Fruit fly (Drosophila melanogaster) S2 (cell line): ENCODE results near the gene ato.

Experiments used
- CG8478 ChIP-seq: fragments of >200 bp; optimal IDR thresholded peaks from 2 replicates; lab custom pipeline; 2018
- CTCF ChIP-seq, 2 experiments: fragments of >200 bp; optimal IDR thresholded peaks; 2 replicates each; lab custom pipeline; 2018

Gene ato

DNA sequence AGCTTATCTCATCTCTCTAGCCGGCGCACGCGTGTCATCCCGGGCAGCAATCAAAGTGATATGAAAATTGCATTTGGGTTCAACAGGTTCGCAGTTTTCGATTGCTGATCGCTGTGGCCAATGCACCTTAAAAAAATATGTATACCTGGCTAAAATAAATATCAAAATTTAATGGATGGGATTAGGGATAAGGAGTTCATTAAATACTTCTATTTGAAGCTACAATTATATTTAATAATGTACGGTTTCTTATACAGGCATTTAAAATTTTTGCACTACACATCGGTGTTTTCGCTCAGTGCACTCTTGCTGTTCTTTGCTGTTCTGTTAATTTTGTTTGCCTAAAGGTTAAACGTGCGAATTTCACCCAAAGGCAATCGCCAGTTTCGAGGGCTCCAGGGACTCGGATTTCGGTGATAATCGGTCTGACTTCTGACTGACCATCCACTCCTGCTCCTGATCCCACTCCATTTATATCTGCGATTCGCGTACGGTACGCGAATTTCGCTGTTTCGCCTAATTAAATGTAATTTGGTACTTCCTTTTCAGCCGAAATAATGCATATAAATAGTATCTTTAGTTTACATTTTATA is 5.2 kb upstream of the ato start:
- no peak for TF ChIP-seq CG8478 (lab: Kevin White, UChicago)
- TF ChIP-seq CTCF (optimal IDR thresholded peaks at IDR 0.05; lab: Kevin White, UChicago): no peak

DNA sequence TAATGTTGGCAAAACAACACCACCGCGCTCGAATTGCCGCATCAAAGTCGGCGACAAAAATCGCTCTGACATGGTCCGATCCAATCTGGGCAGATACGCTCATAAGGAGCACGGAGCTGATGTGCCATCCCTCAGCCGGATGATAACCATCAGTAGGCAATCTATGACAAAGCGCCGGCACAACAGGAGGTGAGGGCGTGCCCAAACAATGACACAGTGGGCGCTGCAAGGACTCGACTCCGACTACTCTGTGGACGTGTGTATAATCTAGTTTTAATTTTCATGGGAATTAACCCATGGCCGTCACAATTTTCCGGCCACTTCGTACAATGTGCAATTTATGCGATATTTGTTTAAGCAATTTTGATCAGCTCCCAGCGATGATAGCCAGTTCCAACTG is 2.8 kb upstream of the ato start:
- TF ChIP-seq CTCF (optimal IDR thresholded peaks at IDR 0.05; lab: Kevin White, UChicago) (no peak), CG8478 (lab: Kevin White, UChicago) (no peak)

DNA sequence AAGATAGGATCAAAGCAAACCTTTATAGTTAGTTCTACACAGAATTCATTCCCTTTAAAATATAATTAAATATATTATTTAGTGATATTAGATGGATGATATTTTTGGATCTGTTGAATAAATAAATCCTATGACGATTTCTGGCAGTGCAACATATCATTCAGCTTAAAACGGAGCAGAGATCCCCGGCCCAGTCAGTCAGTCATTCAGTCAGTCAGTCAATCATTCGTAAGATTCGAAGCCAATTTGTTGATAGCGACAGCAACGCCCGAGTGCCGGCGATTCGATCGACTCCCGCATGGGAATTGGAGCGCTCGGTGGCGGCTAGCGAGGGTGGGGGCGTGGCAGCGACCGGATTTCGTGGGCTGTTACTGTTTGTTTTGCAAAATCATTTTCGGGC is 2.1 kb downstream of the ato start:
- TF ChIP-seq CTCF (optimal IDR thresholded peaks at IDR 0.05; lab: Kevin White, UChicago) (no peak), CG8478 (lab: Kevin White, UChicago) (no peak)

DNA sequence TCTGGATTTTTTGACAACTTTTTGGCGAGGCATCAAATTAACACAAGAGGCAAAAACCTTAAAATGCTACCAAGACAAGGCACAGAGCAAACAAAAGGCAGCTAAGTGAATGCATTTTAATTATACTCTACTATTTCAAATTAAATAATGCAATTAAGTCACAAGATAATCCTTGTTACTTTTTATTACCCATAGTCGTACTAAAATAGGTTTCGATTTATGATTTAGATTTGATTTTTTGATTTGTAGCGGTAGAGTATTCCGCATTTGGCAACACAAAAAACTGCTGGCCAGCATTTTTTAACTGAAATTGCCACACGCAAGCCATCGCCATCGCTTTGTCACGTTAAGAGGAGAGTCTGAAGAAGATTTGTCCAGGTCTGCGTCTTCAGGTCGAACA is 4.9 kb downstream of the ato start:
- TF ChIP-seq CG8478 (lab: Kevin White, UChicago) (no peak), CTCF (optimal IDR thresholded peaks at IDR 0.05; lab: Kevin White, UChicago) (no peak)

DNA sequence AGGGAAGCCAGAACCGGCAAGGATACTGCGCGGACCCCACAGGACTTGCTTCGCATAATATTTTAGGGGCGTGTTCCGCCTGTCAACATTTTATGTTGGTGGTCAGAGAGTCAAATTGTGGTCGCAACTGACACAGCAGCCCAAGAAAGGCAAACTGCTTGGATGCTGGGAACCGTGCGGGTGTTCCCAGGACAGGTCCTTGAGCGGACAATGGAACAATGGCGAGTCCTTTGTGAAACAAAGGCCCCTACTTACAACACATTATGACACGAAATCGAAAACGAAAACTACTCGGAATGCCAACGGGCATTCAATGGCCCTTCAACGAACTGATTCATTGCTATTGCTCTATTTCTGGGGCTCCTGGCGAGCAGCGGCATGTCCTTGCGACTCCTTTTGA is 6.4 kb downstream of the ato start:
- no peak for TF ChIP-seq CTCF (optimal IDR thresholded peaks at IDR 0.05; lab: Kevin White, UChicago)
- TF ChIP-seq CG8478 (lab: Kevin White, UChicago): no peak

DNA sequence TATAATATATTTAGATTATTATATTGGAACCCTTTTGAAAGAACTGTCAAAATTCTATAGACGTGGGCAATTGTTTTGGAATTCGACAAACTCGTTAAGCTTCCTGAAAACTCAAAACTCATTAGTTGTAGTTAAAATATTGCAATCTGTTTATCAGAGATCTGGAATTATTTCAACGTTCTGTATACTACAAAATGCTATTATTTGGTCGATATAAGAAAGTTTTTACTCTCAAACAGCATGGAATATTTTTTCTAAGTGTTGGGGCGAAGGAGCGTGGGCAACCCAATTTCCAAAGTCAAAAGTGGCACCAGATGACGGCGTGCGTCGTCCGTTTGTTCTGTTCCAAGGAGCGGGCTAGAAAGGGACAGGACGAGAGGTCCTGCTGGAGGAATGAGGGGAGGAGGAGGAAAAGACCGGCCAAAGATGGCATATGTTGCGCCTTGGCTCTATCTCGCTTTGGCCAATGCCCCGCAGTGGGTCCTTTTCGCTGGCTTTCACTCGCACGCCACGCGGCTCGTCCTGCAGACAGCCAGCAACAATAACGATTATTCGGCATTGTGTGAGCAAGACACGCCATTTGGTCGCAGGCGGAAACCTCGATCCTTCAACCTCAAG is 8.0 kb downstream of the ato start:
- TF ChIP-seq CG8478 (lab: Kevin White, UChicago) (no peak), CTCF (optimal IDR thresholded peaks at IDR 0.05; lab: Kevin White, UChicago) (no peak)

DNA sequence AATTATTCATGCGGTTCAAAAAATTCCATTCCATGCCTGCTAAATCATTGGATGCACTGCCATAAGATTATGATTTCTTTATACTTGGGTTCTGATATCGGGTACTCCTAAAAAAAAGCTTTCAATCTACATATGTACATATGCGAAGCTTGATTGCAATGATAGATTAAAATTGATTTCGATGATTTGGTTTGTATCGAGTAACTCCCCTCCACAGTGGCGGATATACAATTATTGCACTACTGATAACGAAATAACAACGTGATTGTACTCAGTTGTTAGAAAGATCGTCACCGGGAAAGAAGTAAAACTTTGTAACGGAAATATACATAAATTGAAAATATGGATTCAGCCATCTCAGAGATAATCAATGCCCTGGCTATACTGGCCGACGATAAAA is 9.8 kb downstream of the ato start, which contains the start of gene Nazo:
Gene Nazo, plus strand, starts transcription at position 180 of the 400 bp plus-strand sequence.
- TF ChIP-seq CG8478 (lab: Kevin White, UChicago): no peak
- no peak for TF ChIP-seq CTCF (optimal IDR thresholded peaks at IDR 0.05; lab: Kevin White, UChicago)

DNA sequence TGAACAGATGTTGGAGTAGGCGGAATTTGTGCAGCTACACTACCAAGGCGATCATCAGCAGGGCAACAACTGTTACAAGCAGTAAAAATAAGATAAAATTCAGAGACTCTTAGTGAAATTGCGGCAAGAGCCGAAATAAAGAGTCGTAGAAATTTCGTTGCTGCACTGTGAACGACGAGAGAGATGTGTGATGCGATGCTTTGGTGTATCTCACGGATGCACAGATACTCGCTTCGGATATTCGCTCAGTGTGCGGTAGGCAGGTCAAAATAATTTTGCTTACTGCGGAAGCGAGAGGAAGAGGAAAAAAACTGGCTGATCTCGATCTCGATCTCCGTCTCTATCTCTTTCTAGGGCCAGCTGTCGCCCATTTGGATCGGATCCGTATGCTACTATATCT is 10.9 kb downstream of the ato start:
- TF ChIP-seq CG8478 (lab: Kevin White, UChicago) (no peak), CTCF (optimal IDR thresholded peaks at IDR 0.05; lab: Kevin White, UChicago) (no peak)

DNA sequence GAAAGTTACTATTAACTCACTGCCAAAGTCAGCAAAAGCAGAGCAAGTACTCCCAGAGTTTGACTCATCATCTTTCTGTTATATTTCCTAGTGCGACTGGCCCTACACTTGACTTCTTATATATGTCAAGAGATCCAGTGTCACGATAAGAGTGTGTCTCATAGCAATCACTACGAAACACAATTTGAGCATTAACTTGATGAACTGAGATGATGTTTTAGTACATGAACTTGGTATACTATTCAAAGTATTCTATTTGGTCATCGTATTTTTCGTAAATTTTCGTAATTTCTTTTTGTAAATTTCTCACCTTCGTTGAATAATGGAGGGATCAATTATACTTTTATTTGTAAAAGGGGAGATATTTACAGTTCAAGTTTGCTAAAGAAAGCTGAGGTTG is 12.6 kb downstream of the ato start, which contains the start of gene CG11672:
Gene CG11672, minus strand, starts transcription at position 101 of the 400 bp plus-strand sequence.
- TF ChIP-seq CTCF (optimal IDR thresholded peaks at IDR 0.05; lab: Kevin White, UChicago): no peak
- no peak for TF ChIP-seq CG8478 (lab: Kevin White, UChicago)

DNA sequence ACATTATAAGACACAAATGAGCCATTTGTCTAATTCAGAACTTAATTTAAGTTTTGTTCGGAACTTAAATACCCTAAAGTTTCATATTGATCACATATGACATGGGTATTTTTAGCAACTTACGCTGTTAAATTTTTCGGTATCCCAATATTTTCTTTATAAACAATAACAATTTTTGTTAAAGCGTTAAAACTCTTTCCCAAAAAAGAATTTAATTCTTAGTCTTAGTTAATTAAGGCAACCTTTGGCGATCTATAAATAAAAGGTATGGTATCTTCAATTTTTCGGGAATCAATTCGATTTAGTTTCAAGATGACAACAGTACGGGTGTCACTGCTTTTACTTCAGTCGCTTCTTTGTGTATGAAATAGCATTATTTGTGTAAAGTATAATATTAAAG is 13.1 kb downstream of the ato start, which contains the start of gene CG31464:
Gene CG31464, plus strand, starts transcription at position 301 of the 400 bp plus-strand sequence.
- TF ChIP-seq CTCF (optimal IDR thresholded peaks at IDR 0.05; lab: Kevin White, UChicago) (no peak), CG8478 (lab: Kevin White, UChicago) (no peak)

DNA sequence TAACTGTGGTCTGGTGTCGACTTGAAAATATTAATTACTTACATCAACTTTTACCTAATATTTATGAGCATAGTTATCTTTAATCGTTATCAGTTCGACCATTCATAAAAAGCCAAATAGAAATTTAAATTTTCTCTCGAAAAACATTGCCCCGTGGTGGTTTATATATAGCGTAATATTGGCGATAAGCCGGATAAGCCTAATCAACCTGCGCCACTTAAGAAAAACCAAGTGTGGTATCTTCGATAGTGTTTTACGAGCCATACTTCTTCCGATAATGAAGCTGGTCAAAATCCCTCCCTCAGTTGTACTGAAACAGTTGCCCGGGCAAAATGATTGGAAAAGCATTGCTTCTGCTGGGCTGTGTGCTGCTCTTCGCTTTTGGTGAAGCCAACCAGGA is 14.2 kb downstream of the ato start, which contains the start of gene CG31463:
Gene CG31463, plus strand, starts transcription at position 302 of the 400 bp plus-strand sequence.
- TF ChIP-seq CTCF (optimal IDR thresholded peaks at IDR 0.05; lab: Kevin White, UChicago) (no peak), CG8478 (lab: Kevin White, UChicago) (no peak)

DNA sequence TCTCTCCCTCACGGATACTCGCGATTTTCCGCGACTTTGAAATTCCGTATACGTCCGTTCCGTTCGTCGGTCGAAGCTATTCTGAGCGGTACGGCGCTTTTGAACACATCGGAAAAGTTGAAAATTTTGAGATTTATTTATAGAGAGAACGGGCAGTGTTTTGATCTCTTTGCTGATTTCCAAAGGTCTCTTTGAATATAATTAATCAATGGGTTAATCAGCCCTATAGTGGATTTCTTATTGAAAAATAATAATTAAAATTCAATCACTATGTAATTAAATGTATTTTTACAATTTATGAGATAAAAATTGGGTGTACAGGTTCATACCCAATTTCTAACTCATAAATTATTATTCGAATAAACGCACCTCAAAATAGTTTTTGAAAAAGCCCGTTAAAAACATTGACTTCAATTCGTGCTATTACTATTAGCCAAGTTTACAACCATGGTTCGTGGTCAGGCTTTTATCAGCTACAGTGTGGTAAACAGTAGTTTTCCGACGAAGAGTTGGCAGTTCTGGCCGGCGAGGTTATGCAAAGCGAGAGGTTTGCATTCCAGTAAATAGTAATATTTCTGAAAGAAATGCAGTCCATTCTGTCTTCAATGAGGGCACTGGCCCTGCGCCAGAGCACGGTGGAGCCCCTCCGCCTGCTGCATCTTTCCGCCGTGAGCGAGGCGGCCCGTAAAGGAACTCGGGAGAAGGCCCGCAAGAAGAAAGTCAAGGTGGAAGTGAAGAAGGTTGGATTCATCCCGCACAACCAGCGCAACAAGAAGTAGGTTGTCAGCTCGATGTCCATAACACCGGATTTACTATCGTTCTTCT is 23.3 kb downstream of the ato start, which contains the start of the genes CG9626 and mRpL1:
Gene CG9626, minus strand, starts transcription at position 51 of the 825 bp plus-strand sequence.
Gene mRpL1, plus strand, starts transcription at position 513 of the 825 bp plus-strand sequence.
- peak; percentile 70 to 78 for TF ChIP-seq CTCF (optimal IDR thresholded peaks at IDR 0.05; lab: Kevin White, UChicago)
- TF ChIP-seq CG8478 (lab: Kevin White, UChicago): no peak

DNA sequence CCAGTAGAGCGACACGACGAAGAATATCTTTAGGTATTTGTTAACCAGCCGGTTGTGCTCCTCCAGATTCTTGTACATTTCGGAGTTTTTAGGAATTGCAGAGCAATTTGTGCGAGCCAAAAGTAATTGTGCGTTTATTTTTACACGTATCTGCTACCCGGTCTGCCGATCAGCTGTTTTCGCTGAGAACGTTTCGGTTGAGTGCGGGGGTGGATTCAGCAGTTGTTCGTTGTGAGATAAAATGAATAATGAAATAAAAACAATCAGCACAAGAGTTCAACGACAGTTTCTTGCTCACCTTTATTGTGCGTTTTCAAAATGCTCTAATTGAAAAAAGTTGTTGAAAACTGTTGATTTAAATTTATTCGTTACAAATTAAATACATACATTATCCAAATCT is 26.0 kb downstream of the ato start, which contains the start of gene nac:
Gene nac, minus strand, starts transcription at position 176 of the 400 bp plus-strand sequence.
- TF ChIP-seq CG8478 (lab: Kevin White, UChicago) (no peak), CTCF (optimal IDR thresholded peaks at IDR 0.05; lab: Kevin White, UChicago) (no peak)

DNA sequence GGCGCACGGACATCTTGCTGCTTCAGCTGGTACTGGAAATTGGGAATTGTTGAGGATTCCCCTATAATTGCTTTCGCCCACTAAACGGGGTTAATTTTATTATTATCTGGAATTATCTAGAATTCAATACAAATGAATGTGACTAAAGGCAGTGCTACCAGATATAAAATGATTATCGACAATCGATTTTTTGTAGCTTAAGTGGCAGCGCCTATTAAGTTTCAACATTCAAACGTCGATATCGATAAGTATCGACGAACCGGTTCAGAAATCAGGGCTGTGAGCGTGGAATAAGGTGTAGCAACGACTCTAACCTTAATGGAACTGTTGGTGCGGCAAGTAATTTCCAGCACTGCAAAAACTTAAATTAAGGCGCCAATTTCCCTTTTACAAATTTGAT is 27.3 kb downstream of the ato start, which contains the start of gene Sgt1:
Gene Sgt1, minus strand, starts transcription at position 165 of the 400 bp plus-strand sequence.
- TF ChIP-seq CG8478 (lab: Kevin White, UChicago) (no peak), CTCF (optimal IDR thresholded peaks at IDR 0.05; lab: Kevin White, UChicago) (peak; percentile 34 to 63)
